Worm (Caenorhabditis elegans) whole organism, early embryonic: ENCODE data around the gene srj-4.

ENCODE experiments used
- B0310.2 ChIP-seq: sonication (generic microtip); optimal IDR thresholded peaks from 2 replicates; lab custom pipeline; 2016; ENCODE audit warnings: mild to moderate bottlenecking, missing genetic modification characterization, missing compliant biosample characterization
- F13C5.2 ChIP-seq: sonication (generic microtip); optimal IDR thresholded peaks from 2 replicates; lab custom pipeline; 2017; ENCODE audit warnings: mild to moderate bottlenecking, missing genetic modification characterization, inconsistent platforms, missing compliant biosample characterization
- aly-1 ChIP-seq: sonication (generic microtip); optimal IDR thresholded peaks from 2 replicates; lab custom pipeline; 2016; ENCODE audit warnings: missing genetic modification characterization, missing compliant biosample characterization
- ama-1 ChIP-seq: fragments of 150-350 bp; optimal IDR thresholded peaks from 2 replicates; lab custom pipeline; 2014
- ceh-13 ChIP-seq: fragments of 200-800 bp; sonication (Bioruptor generic); optimal IDR thresholded peaks from 2 replicates; lab custom pipeline; 2018; ENCODE audit warnings: mild to moderate bottlenecking, missing genetic modification characterization, missing compliant biosample characterization
- ets-7 ChIP-seq: sonication (generic microtip); optimal IDR thresholded peaks from 2 replicates; lab custom pipeline; 2016; ENCODE audit warnings: missing genotype, missing genetic modification characterization, missing compliant biosample characterization
- flt-1 ChIP-seq: fragments of 200-800 bp; sonication (Bioruptor generic); IDR thresholded peaks from 2 replicates; pipeline ENCODE4 v1.3.6; 2022; ENCODE audit warnings: missing genetic modification characterization, missing compliant biosample characterization
- hmbx-1 ChIP-seq: sonication (generic microtip); optimal IDR thresholded peaks from 2 replicates; lab custom pipeline; 2016; ENCODE audit warnings: mild to moderate bottlenecking, missing genetic modification characterization, missing compliant biosample characterization
- pes-1 ChIP-seq: fragments of 200-800 bp; sonication (Bioruptor generic); IDR thresholded peaks from 2 replicates; pipeline ENCODE4 v1.3.6; 2022; ENCODE audit warnings: missing genetic modification reagents, missing genetic modification characterization, missing compliant biosample characterization
- scrt-1 ChIP-seq: fragments of 200-800 bp; sonication (Bioruptor generic); IDR thresholded peaks from 2 replicates; pipeline ENCODE4 v1.3.6; 2022; ENCODE audit warnings: missing genetic modification characterization, missing compliant biosample characterization
- sea-1 ChIP-seq: fragments of 200-800 bp; sonication (Bioruptor generic); conservative IDR thresholded peaks from 2 replicates; pipeline ENCODE4 v1.3.6; 2022; ENCODE audit warnings: missing genetic modification characterization, missing compliant biosample characterization
- tbx-37 ChIP-seq: fragments of 200-800 bp; sonication (Bioruptor generic); conservative IDR thresholded peaks from 2 replicates; pipeline ENCODE4 v1.3.6; 2022; ENCODE audit warnings: missing genetic modification reagents, missing genetic modification characterization, missing compliant biosample characterization

DNA sequence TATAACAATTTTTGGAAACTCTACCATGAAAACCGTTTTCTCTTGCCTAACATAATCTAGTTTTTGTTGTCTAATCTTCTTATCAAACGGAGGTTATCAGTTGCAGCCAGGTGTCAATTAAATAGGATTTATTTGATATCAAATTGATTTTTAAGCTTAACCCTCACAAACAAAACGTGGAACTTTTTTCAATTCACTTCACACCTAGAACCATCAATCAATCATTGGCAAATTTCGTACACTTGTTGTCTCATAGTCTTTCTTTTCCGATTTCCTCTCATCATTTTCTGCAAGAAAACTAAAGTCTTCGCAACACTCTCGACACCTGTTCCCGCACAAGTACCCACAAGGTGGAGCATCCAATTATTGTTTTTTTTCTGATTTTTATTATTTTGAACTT is 45.7 kb downstream of the srj-4 start:
- no peak for TF ChIP-seq B0310.2 (tag; lab: Kevin White, UChicago)
- no peak for TF ChIP-seq hmbx-1 (tag; lab: Kevin White, UChicago)
- no peak for TF ChIP-seq F13C5.2 (tag; lab: Kevin White, UChicago)
- TF ChIP-seq ets-7 (tag; lab: Kevin White, UChicago) = no peak
- no peak for TF ChIP-seq tbx-37 (GFP tag; lab: Robert Waterston, UW)
- no peak for TF ChIP-seq ama-1 (lab: Kevin White, UChicago)
- no peak for TF ChIP-seq pes-1 (GFP tag; lab: Robert Waterston, UW)
- no peak for TF ChIP-seq flt-1 (GFP tag; lab: Robert Waterston, UW)
- no peak for TF ChIP-seq sea-1
- no peak for TF ChIP-seq aly-1 (tag; lab: Kevin White, UChicago)
- TF ChIP-seq scrt-1 (GFP tag; lab: Robert Waterston, UW) = no peak
- TF ChIP-seq ceh-13 (GFP tag; lab: Kevin White, UChicago) = no peak
